Worm (Caenorhabditis elegans) whole organism, late embryonic: ENCODE measurements around the gene nep-10.

ENCODE experiments used
- K02D7.2 ChIP-seq: sonication (generic microtip); optimal IDR thresholded peaks from 2 replicates; lab custom pipeline; 2017; ENCODE audit warnings: mild to moderate bottlenecking, missing genetic modification characterization, missing compliant biosample characterization
- ama-1 ChIP-seq: fragments of 150-350 bp; optimal IDR thresholded peaks from 2 replicates; lab custom pipeline; 2014
- ceh-18 ChIP-seq: sonication (generic microtip); optimal IDR thresholded peaks from 2 replicates; lab custom pipeline; 2016; ENCODE audit warnings: missing genetic modification characterization, missing compliant biosample characterization
- fax-1 ChIP-seq: sonication (generic microtip); optimal IDR thresholded peaks from 2 replicates; lab custom pipeline; 2016; ENCODE audit warnings: missing genotype, missing genetic modification characterization, missing compliant biosample characterization
- fkh-10 ChIP-seq: fragments of 150-350 bp; optimal IDR thresholded peaks from 2 replicates; lab custom pipeline; 2014; ENCODE audit warnings: missing biosample characterization, missing genetic modification reagents, missing genetic modification characterization
- hlh-15 ChIP-seq: sonication (generic microtip); optimal IDR thresholded peaks from 2 replicates; lab custom pipeline; 2016; ENCODE audit warnings: missing genetic modification characterization, missing compliant biosample characterization
- pha-4 ChIP-seq: fragments of 150-350 bp; optimal IDR thresholded peaks from 2 replicates; lab custom pipeline; 2018; ENCODE audit warnings: missing biosample characterization, missing genetic modification reagents, missing genetic modification characterization
- sox-4 ChIP-seq: sonication (generic microtip); optimal IDR thresholded peaks from 2 replicates; lab custom pipeline; 2017; ENCODE audit warnings: mild to moderate bottlenecking, missing genetic modification characterization, inconsistent platforms, missing compliant biosample characterization
- unc-3 ChIP-seq, 2 experiments: fragments of 200-800 bp in 1 of 2; sonication (Bioruptor generic) in 1 of 2; sonication (generic microtip) in 1 of 2; conservative IDR thresholded peaks in 1 of 2; optimal IDR thresholded peaks in 1 of 2; 2 replicates each; pipeline versions ENCODE4 v1.3.6 to Lab custom; 2016 to 2022; ENCODE audit warnings: missing compliant biosample characterization in 2 of 2, missing genetic modification characterization in 2 of 2, missing genetic modification reagents in 1 of 2

ce11 chrII:3368097-3368496, 34.7 kb downstream of the nep-10 start, which contains the start of gene Y49F6C.7:
- TF ChIP-seq unc-3 (GFP tag; conservative IDR thresholded peaks at IDR 0.05; lab: Robert Waterston, UW) (no peak), unc-3 (tag; optimal IDR thresholded peaks at IDR 0.05; lab: Kevin White, UChicago) (no peak), pha-4 (tag; lab: Kevin White, UChicago) (no peak), hlh-15 (tag; lab: Kevin White, UChicago) (no peak), sox-4 (tag; lab: Kevin White, UChicago) (no peak), fax-1 (tag; lab: Kevin White, UChicago) (no peak), ama-1 (lab: Kevin White, UChicago) (no peak), fkh-10 (GFP tag; lab: Kevin White, UChicago) (no peak), ceh-18 (tag; lab: Kevin White, UChicago) (no peak), K02D7.2 (tag; lab: Kevin White, UChicago) (no peak)
